Worm (Caenorhabditis elegans) whole organism, young adult: ENCODE results near the gene clc-4.

Source experiments
- B0261.1 ChIP-seq: sonication (generic microtip); optimal IDR thresholded peaks from 2 replicates; lab custom pipeline; 2016; ENCODE audit warnings: mild to moderate bottlenecking, missing genetic modification characterization, moderate library complexity, missing compliant biosample characterization
- B0336.3 ChIP-seq: fragments of 200-800 bp; sonication (Bioruptor generic); IDR thresholded peaks from 2 replicates; pipeline ENCODE4 v1.3.6; 2022; ENCODE audit warnings: missing genetic modification characterization, missing compliant biosample characterization
- D2030.7 ChIP-seq: fragments of 200-800 bp; sonication (Bioruptor generic); IDR thresholded peaks from 2 replicates; pipeline ENCODE4 v1.3.6; 2022; ENCODE audit warnings: missing genetic modification reagents, missing genetic modification characterization, missing compliant biosample characterization
- F23B12.7 ChIP-seq: sonication (generic microtip); optimal IDR thresholded peaks from 2 replicates; lab custom pipeline; 2017; ENCODE audit warnings: missing genetic modification characterization, mild to moderate bottlenecking, missing compliant biosample characterization, antibody characterized with exemption, moderate library complexity; ENCODE audit not compliant: insufficient read depth
- F37B4.10 ChIP-seq: fragments of 200-800 bp; sonication (Bioruptor generic); IDR thresholded peaks from 2 replicates; pipeline ENCODE4 v1.3.6; 2022; ENCODE audit warnings: missing genetic modification characterization, missing compliant biosample characterization
- F55B11.4 ChIP-seq: sonication (generic microtip); optimal IDR thresholded peaks from 2 replicates; lab custom pipeline; 2016; ENCODE audit warnings: missing compliant biosample characterization, missing genetic modification characterization, borderline replicate concordance; ENCODE audit not compliant: insufficient read depth
- T07F8.4 ChIP-seq: sonication (generic microtip); optimal IDR thresholded peaks from 2 replicates; lab custom pipeline; 2016; ENCODE audit warnings: mild to moderate bottlenecking, missing genetic modification characterization, moderate library complexity, missing compliant biosample characterization
- Y67H2A.10 ChIP-seq: fragments of 200-800 bp; sonication (Bioruptor generic); conservative IDR thresholded peaks from 2 replicates; pipeline ENCODE4 v1.3.6; 2022; ENCODE audit warnings: missing genetic modification reagents, missing genetic modification characterization, missing compliant biosample characterization
- ZK185.1 ChIP-seq: sonication (generic microtip); optimal IDR thresholded peaks from 2 replicates; lab custom pipeline; 2016; ENCODE audit warnings: mild to moderate bottlenecking, missing genetic modification characterization, missing compliant biosample characterization; ENCODE audit not compliant: poor library complexity, severe bottlenecking
- aptf-3 ChIP-seq: fragments of 200-800 bp; sonication (Bioruptor generic); IDR thresholded peaks from 2 replicates; pipeline ENCODE4 v1.3.6; 2022; ENCODE audit warnings: missing genetic modification characterization, missing compliant biosample characterization
- bed-1 ChIP-seq: fragments of 200-800 bp; sonication (Bioruptor generic); IDR thresholded peaks from 2 replicates; pipeline ENCODE4 v1.3.6; 2022; ENCODE audit warnings: missing genetic modification reagents, missing genetic modification characterization, missing compliant biosample characterization
- bed-2 ChIP-seq: fragments of 200-800 bp; sonication (Bioruptor generic); IDR thresholded peaks from 2 replicates; pipeline ENCODE4 v1.3.6; 2022; ENCODE audit warnings: missing genetic modification reagents, missing genetic modification characterization, missing compliant biosample characterization
- ccch-3 ChIP-seq: fragments of 200-800 bp; sonication (Bioruptor generic); optimal IDR thresholded peaks from 2 replicates; lab custom pipeline; 2018; ENCODE audit warnings: mild to moderate bottlenecking, missing genetic modification characterization, missing compliant biosample characterization
- ceh-100 ChIP-seq: fragments of 200-800 bp; sonication (Bioruptor generic); IDR thresholded peaks from 2 replicates; pipeline ENCODE4 v1.3.6; 2022; ENCODE audit warnings: missing genetic modification reagents, missing genetic modification characterization, missing compliant biosample characterization
- chd-7 ChIP-seq: sonication (generic microtip); optimal IDR thresholded peaks from 2 replicates; lab custom pipeline; 2016; ENCODE audit warnings: mild to moderate bottlenecking, missing genetic modification characterization, moderate library complexity, missing compliant biosample characterization
- dox-1 ChIP-seq: fragments of 200-800 bp; sonication (Bioruptor generic); IDR thresholded peaks from 2 replicates; pipeline ENCODE4 v1.3.6; 2022; ENCODE audit warnings: missing genetic modification reagents, missing genetic modification characterization, missing compliant biosample characterization
- dpl-1 ChIP-seq: fragments of 150-350 bp; optimal IDR thresholded peaks from 2 replicates; lab custom pipeline; 2014; ENCODE audit warnings: missing biosample characterization, missing genetic modification reagents, missing genetic modification characterization
- egl-18 ChIP-seq: fragments of 200-800 bp; sonication (Bioruptor generic); IDR thresholded peaks from 2 replicates; pipeline ENCODE4 v1.3.6; 2022; ENCODE audit warnings: missing genetic modification reagents, missing genetic modification characterization, missing compliant biosample characterization
- ekl-4 ChIP-seq: fragments of 200-800 bp; sonication (Bioruptor generic); IDR thresholded peaks from 2 replicates; pipeline ENCODE4 v1.3.6; 2022; ENCODE audit warnings: missing genetic modification reagents, missing genetic modification characterization, missing compliant biosample characterization
- gei-17 ChIP-seq: fragments of 200-800 bp; sonication (Bioruptor generic); optimal IDR thresholded peaks from 2 replicates; lab custom pipeline; 2018; ENCODE audit warnings: mild to moderate bottlenecking, missing genetic modification characterization, missing compliant biosample characterization
- hlh-12 ChIP-seq: sonication (generic microtip); optimal IDR thresholded peaks from 2 replicates; lab custom pipeline; 2016; ENCODE audit warnings: missing genetic modification characterization, missing compliant biosample characterization
- hmg-20 ChIP-seq: fragments of 200-800 bp; sonication (Bioruptor generic); IDR thresholded peaks from 2 replicates; pipeline ENCODE4 v1.3.6; 2022; ENCODE audit warnings: missing genetic modification reagents, missing genetic modification characterization, missing compliant biosample characterization
- hsf-1 ChIP-seq: fragments of 200-800 bp; sonication (Bioruptor generic); IDR thresholded peaks from 2 replicates; pipeline ENCODE4 v1.3.6; 2022; ENCODE audit warnings: missing genetic modification reagents, missing genetic modification characterization, missing compliant biosample characterization
- lag-1 ChIP-seq: fragments of 200-800 bp; sonication (Bioruptor generic); IDR thresholded peaks from 2 replicates; pipeline ENCODE4 v1.3.6; 2022; ENCODE audit warnings: missing genetic modification reagents, missing genetic modification characterization, missing compliant biosample characterization
- lin-26 ChIP-seq: fragments of 200-800 bp; sonication (Bioruptor generic); IDR thresholded peaks from 2 replicates; pipeline ENCODE4 v1.3.6; 2022; ENCODE audit warnings: missing genetic modification reagents, missing genetic modification characterization, missing compliant biosample characterization
- lin-40 ChIP-seq: sonication (generic microtip); optimal IDR thresholded peaks from 2 replicates; lab custom pipeline; 2016; ENCODE audit warnings: missing genetic modification characterization, mild to moderate bottlenecking, missing compliant biosample characterization, missing genotype, missing genetic modification reagents
- lin-54 ChIP-seq: fragments of 200-800 bp; sonication (Bioruptor generic); optimal IDR thresholded peaks from 2 replicates; lab custom pipeline; 2018; ENCODE audit warnings: mild to moderate bottlenecking, missing genetic modification characterization, missing compliant biosample characterization
- mcd-1 ChIP-seq: fragments of 200-800 bp; sonication (Bioruptor generic); IDR thresholded peaks from 2 replicates; pipeline ENCODE4 v1.3.6; 2022; ENCODE audit warnings: missing genetic modification reagents, missing genetic modification characterization, missing compliant biosample characterization
- mel-28 ChIP-seq: sonication (generic microtip); optimal IDR thresholded peaks from 2 replicates; lab custom pipeline; 2016; ENCODE audit warnings: borderline replicate concordance, mild to moderate bottlenecking, missing genetic modification characterization, missing compliant biosample characterization
- mes-4 ChIP-seq: sonication (generic microtip); optimal IDR thresholded peaks from 2 replicates; lab custom pipeline; 2016; ENCODE audit warnings: missing genotype, missing genetic modification characterization, missing compliant biosample characterization
- mxl-1 ChIP-seq: sonication (generic microtip); optimal IDR thresholded peaks from 2 replicates; lab custom pipeline; 2016; ENCODE audit warnings: missing genetic modification characterization, missing compliant biosample characterization
- nfyb-1 ChIP-seq: fragments of 200-800 bp; sonication (Bioruptor generic); IDR thresholded peaks from 2 replicates; pipeline ENCODE4 v1.3.6; 2022; ENCODE audit warnings: missing genetic modification reagents, missing genetic modification characterization, missing compliant biosample characterization
- nhr-120 ChIP-seq: fragments of 200-800 bp; sonication (Bioruptor generic); IDR thresholded peaks from 2 replicates; pipeline ENCODE4 v1.3.6; 2022; ENCODE audit warnings: missing genetic modification characterization, missing compliant biosample characterization
- nhr-179 ChIP-seq: sonication (generic microtip); optimal IDR thresholded peaks from 2 replicates; lab custom pipeline; 2016; ENCODE audit warnings: mild to moderate bottlenecking, missing genetic modification characterization, missing compliant biosample characterization
- nhr-27 ChIP-seq: fragments of 200-800 bp; sonication (Bioruptor generic); optimal IDR thresholded peaks from 2 replicates; lab custom pipeline; 2018; ENCODE audit warnings: mild to moderate bottlenecking, missing genetic modification characterization, moderate library complexity, missing compliant biosample characterization
- nhr-90 ChIP-seq: sonication (generic microtip); optimal IDR thresholded peaks from 2 replicates; lab custom pipeline; 2016; ENCODE audit warnings: missing genotype, mild to moderate bottlenecking, missing genetic modification characterization, missing compliant biosample characterization
- snpc-1.1 ChIP-seq: sonication (generic microtip); optimal IDR thresholded peaks from 2 replicates; lab custom pipeline; 2017; ENCODE audit warnings: missing genetic modification characterization, mild to moderate bottlenecking, missing compliant biosample characterization, antibody characterized with exemption, moderate library complexity, missing genotype, missing genetic modification reagents; ENCODE audit not compliant: insufficient read depth
- snpc-3.4 ChIP-seq: sonication (generic microtip); optimal IDR thresholded peaks from 2 replicates; lab custom pipeline; 2017; ENCODE audit warnings: missing genetic modification characterization, mild to moderate bottlenecking, missing compliant biosample characterization, antibody characterized with exemption, moderate library complexity, missing genotype, missing genetic modification reagents
- snpc-4 ChIP-seq, 5 experiments: fragments of 150-350 bp in 1 of 5; sonication (generic microtip) in 4 of 5; optimal IDR thresholded peaks; 2 replicates each; lab custom pipeline; 2014 to 2018; ENCODE audit warnings: missing genetic modification characterization in 5 of 5, missing biosample characterization in 3 of 5, antibody characterized with exemption in 2 of 5, mild to moderate bottlenecking in 2 of 5, missing compliant biosample characterization in 2 of 5, missing genotype in 2 of 5, moderate library complexity in 2 of 5, missing genetic modification reagents in 1 of 5
- tbx-9 ChIP-seq: sonication (generic microtip); optimal IDR thresholded peaks from 2 replicates; lab custom pipeline; 2016; ENCODE audit warnings: borderline replicate concordance, missing genetic modification characterization, inconsistent platforms, missing compliant biosample characterization
- xnd-1 ChIP-seq: sonication (generic microtip); optimal IDR thresholded peaks from 2 replicates; lab custom pipeline; 2016; ENCODE audit warnings: missing genotype, missing genetic modification reagents, missing genetic modification characterization, missing compliant biosample characterization
- zfh-2 ChIP-seq: fragments of 200-800 bp; sonication (Bioruptor generic); conservative IDR thresholded peaks from 2 replicates; pipeline ENCODE4 v1.3.6; 2022; ENCODE audit warnings: missing genetic modification reagents, missing genetic modification characterization, missing compliant biosample characterization
- ztf-18 ChIP-seq: sonication (generic microtip); optimal IDR thresholded peaks from 2 replicates; lab custom pipeline; 2016; ENCODE audit warnings: missing genotype, mild to moderate bottlenecking, missing genetic modification characterization, missing compliant biosample characterization
- ztf-26 ChIP-seq: sonication (generic microtip); optimal IDR thresholded peaks from 2 replicates; lab custom pipeline; 2017; ENCODE audit warnings: missing genetic modification characterization, missing compliant biosample characterization
- ztf-28 ChIP-seq: fragments of 200-800 bp; sonication (Bioruptor generic); IDR thresholded peaks from 2 replicates; pipeline ENCODE4 v1.3.6; 2022; ENCODE audit warnings: missing genetic modification reagents, missing genetic modification characterization, missing compliant biosample characterization

The clc-4 gene

DNA sequence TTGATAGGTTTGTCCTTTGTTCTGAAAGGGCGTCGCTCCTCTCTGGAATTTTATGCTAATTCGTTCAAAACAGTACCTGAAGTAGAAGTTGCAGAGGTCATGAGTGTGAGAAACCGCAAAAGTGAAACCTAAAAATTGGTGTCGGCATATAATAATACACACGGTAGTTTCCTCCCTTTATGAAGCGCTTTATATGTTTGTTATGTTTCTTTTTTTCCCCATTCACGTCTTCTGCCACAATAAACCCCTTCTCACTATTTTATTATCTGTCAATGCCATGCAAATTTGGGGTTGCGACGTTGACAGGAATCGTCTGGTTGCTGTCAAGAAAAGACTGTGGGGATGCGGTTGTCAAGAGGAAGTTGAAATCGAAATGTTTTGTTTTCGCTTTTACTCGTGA, 8.7 kb upstream of the clc-4 start, which contains the start of gene vap-2 (continued):
- TF ChIP-seq ztf-18 = no peak
- no peak for TF ChIP-seq T07F8.4
- TF ChIP-seq D2030.7 (GFP tag; lab: Robert Waterston, UW) = no peak
- TF ChIP-seq aptf-3 (GFP tag; lab: Robert Waterston, UW) = no peak
- TF ChIP-seq snpc-1.1 (tag; lab: Kevin White, UChicago) = no peak

DNA sequence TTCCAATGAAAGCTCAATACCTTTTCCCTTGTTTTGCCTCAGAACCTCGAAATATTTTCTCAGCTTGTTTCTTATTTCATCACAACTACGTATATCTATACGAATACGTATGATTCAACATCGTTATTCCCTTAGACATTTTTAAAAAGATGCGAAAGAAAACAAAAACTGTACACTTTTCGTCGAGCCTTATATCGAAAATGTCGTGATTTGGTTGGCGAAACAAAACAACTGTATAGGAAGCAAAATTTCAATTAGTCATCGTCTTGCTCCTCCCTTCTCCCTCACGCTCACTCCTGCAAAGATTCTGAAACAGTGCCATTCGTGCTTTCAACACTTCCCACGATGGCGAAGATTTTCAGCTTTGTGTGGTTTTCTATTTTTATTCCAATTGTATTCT, 3.5 kb upstream of the clc-4 start, which contains the start of gene ttr-14:
Gene ttr-14 (plus strand): TSS at position 301 of the 400 bp plus-strand sequence.
- no peak for TF ChIP-seq hmg-20 (GFP tag; lab: Robert Waterston, UW)
- TF ChIP-seq ZK185.1 (tag; lab: Kevin White, UChicago) = no peak
- TF ChIP-seq tbx-9 (tag; lab: Kevin White, UChicago) = no peak
- TF ChIP-seq snpc-3.4 (tag; lab: Kevin White, UChicago) = no peak
- TF ChIP-seq lag-1 (GFP tag; lab: Robert Waterston, UW) = no peak
- no peak for TF ChIP-seq Y67H2A.10
- TF ChIP-seq mel-28 (tag; lab: Kevin White, UChicago) = no peak
- no peak for TF ChIP-seq hsf-1
- no peak for TF ChIP-seq T07F8.4
- no peak for TF ChIP-seq lin-40 (tag; lab: Kevin White, UChicago)
- no peak for TF ChIP-seq dpl-1
- TF ChIP-seq nhr-179 (tag; lab: Kevin White, UChicago) = no peak
- no peak for TF ChIP-seq bed-1 (GFP tag; lab: Robert Waterston, UW)
- TF ChIP-seq gei-17 (GFP tag; lab: Kevin White, UChicago) = no peak
- TF ChIP-seq B0261.1 = no peak
- no peak for TF ChIP-seq egl-18 (GFP tag; lab: Robert Waterston, UW)
- no peak for TF ChIP-seq B0336.3 (GFP tag; lab: Robert Waterston, UW)
- no peak for TF ChIP-seq nhr-27 (tag; lab: Kevin White, UChicago)
- TF ChIP-seq mes-4 = no peak
- TF ChIP-seq dox-1 = no peak

DNA sequence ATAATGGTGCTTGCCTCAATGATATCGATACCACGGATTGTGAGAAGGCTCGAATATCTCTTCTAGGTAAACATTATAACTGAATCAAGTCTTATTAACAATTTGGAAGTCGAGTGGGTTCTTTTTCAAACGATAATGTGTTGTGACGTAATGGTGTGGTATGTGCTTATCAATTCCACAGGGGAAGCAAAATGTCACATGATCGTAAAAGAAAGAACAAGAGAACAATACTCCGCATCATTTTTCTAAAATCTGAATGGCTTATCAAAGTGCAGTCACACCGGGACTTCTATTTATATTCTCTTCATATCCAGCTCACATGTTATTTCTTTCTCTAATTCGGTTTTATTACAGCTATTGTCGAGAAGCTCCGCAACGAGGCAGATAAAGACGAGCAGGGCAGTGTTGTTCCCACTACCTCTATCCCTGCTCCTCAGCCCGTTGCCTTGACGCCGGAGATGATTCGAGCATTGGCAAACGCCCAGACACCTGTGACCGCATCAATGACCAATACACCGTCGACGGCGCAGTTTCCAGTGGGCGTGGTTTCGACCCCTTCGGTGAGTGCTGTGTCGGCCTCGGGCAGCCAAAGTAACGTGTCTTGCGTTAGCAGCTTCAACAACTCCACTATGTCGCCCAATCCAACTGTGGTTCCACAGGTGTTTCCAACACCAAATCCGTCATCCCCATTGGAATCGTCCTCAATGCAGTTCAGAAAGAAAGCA, 3.0 kb downstream of the clc-4 start:
- no peak for TF ChIP-seq ztf-26
- TF ChIP-seq B0261.1 = no peak
- no peak for TF ChIP-seq ztf-28 (GFP tag; lab: Robert Waterston, UW)
- peak; percentile 19 for TF ChIP-seq ZK185.1 (tag; lab: Kevin White, UChicago)
- TF ChIP-seq F55B11.4 = no peak
- no peak for TF ChIP-seq ceh-100 (GFP tag; lab: Robert Waterston, UW)
- TF ChIP-seq hlh-12 = no peak
- TF ChIP-seq zfh-2 = peak; percentile 63
- no peak for TF ChIP-seq nfyb-1 (GFP tag; lab: Robert Waterston, UW)
- no peak for TF ChIP-seq lin-54 (GFP tag; lab: Kevin White, UChicago)
- peak; percentile 34; the same call in 1 of the 2 replicates for TF ChIP-seq lin-26 (GFP tag; lab: Robert Waterston, UW)
- TF ChIP-seq nhr-120 (GFP tag; lab: Robert Waterston, UW) = no peak
- TF ChIP-seq nhr-90 = no peak
- TF ChIP-seq ekl-4 (GFP tag; lab: Robert Waterston, UW) = no peak
- no peak for TF ChIP-seq bed-2
- TF ChIP-seq ccch-3 (GFP tag; lab: Kevin White, UChicago) = no peak
- no peak for TF ChIP-seq chd-7 (tag; lab: Kevin White, UChicago)
- no peak for TF ChIP-seq F23B12.7 (tag; lab: Kevin White, UChicago)
- TF ChIP-seq mcd-1 (GFP tag; lab: Robert Waterston, UW) = no peak
- TF ChIP-seq D2030.7 (GFP tag; lab: Robert Waterston, UW) = no peak
- no peak for TF ChIP-seq mxl-1 (tag; lab: Kevin White, UChicago)
- no peak for TF ChIP-seq snpc-4 (GFP tag; optimal IDR thresholded peaks at IDR 0.05; lab: Kevin White, UChicago)
- TF ChIP-seq snpc-4 (tag; optimal IDR thresholded peaks at IDR 0.05; lab: Kevin White, UChicago) = no peak
- no peak for TF ChIP-seq xnd-1 (tag; lab: Kevin White, UChicago)
- TF ChIP-seq F37B4.10 (GFP tag; lab: Robert Waterston, UW) = 0 out of 2 replicates have a peak, but pooled peaks have one; percentile 66
